Worm (Caenorhabditis elegans) whole organism, L1 larva: ENCODE results near the gene ZK381.8.

Experiments
- nhr-76 ChIP-seq: sonication (generic microtip); optimal IDR thresholded peaks from 2 replicates; lab custom pipeline; 2017; ENCODE audit warnings: missing biosample characterization, missing genetic modification characterization

The ZK381.8 gene

ce11 chrIV:6919318-6919717 is 50.9 kb downstream of the ZK381.8 start, which contains the start of gene ruvb-2 (continued):
- TF ChIP-seq nhr-76 (tag; lab: Kevin White, UChicago) = no peak
